Fruit fly (Drosophila melanogaster) whole organism, adult: ENCODE measurements around the gene CG10866.

ENCODE experiments used
- CG12768 ChIP-seq: fragments of 200-800 bp; sonication (Bioruptor generic); optimal IDR thresholded peaks from 2 replicates; lab custom pipeline; 2017; ENCODE audit warnings: missing biosample characterization, missing genetic modification characterization, mild to moderate bottlenecking, moderate library complexity, missing genetic modification reagents
- CG14711 ChIP-seq: fragments of 200-800 bp; sonication (Bioruptor generic); optimal IDR thresholded peaks from 2 replicates; lab custom pipeline; 2018; ENCODE audit warnings: missing biosample characterization, mild to moderate bottlenecking, missing genetic modification characterization, moderate library complexity
- CG1620 ChIP-seq: fragments of 200-800 bp; sonication (Bioruptor generic); optimal IDR thresholded peaks from 2 replicates; lab custom pipeline; 2016; ENCODE audit warnings: missing biosample characterization, missing genetic modification characterization
- CG5204 ChIP-seq: fragments of 200-800 bp; sonication (Bioruptor generic); optimal IDR thresholded peaks from 2 replicates; lab custom pipeline; 2016; ENCODE audit warnings: missing biosample characterization, missing genetic modification characterization
- CG7045 ChIP-seq: fragments of 200-800 bp; sonication (Bioruptor generic); optimal IDR thresholded peaks from 2 replicates; lab custom pipeline; 2017; ENCODE audit warnings: missing biosample characterization, mild to moderate bottlenecking, missing genetic modification characterization
- CG7101 ChIP-seq: fragments of 200-800 bp; sonication (Bioruptor generic); optimal IDR thresholded peaks from 2 replicates; lab custom pipeline; 2018; ENCODE audit warnings: missing biosample characterization, mild to moderate bottlenecking, missing genetic modification characterization, moderate library complexity
- Crg-1 ChIP-seq: fragments of 200-800 bp; sonication (Bioruptor generic); optimal IDR thresholded peaks from 2 replicates; lab custom pipeline; 2016; ENCODE audit warnings: missing biosample characterization, missing genetic modification characterization
- Mnt ChIP-seq: fragments of 200-800 bp; sonication (Bioruptor generic); optimal IDR thresholded peaks from 2 replicates; lab custom pipeline; 2016; ENCODE audit warnings: missing biosample characterization, mild to moderate bottlenecking, missing genetic modification characterization
- bab1 ChIP-seq: fragments of 200-800 bp; sonication (Bioruptor generic); optimal IDR thresholded peaks from 3 replicates; lab custom pipeline; 2019; ENCODE audit warnings: missing biosample characterization, mild to moderate bottlenecking, missing genetic modification characterization, moderate library complexity
- cnc ChIP-seq, 2 experiments: fragments of >200 bp; optimal IDR thresholded peaks; 2 replicates each; lab custom pipeline; 2017
- kay ChIP-seq: fragments of 200-800 bp; sonication (Bioruptor generic); peaks from one replicate; lab custom pipeline; 2016; ENCODE audit warnings: missing biosample characterization, missing genetic modification characterization, borderline replicate concordance
- ovo ChIP-seq: fragments of 200-800 bp; sonication (Bioruptor generic); optimal IDR thresholded peaks from 2 replicates; lab custom pipeline; 2016; ENCODE audit warnings: missing biosample characterization, missing genetic modification characterization
- tj ChIP-seq: fragments of 200-800 bp; sonication (Bioruptor generic); optimal IDR thresholded peaks from 3 replicates; lab custom pipeline; 2017; ENCODE audit warnings: missing biosample characterization, mild to moderate bottlenecking, missing genetic modification characterization, moderate library complexity
- toe ChIP-seq: fragments of 200-800 bp; sonication (Bioruptor generic); optimal IDR thresholded peaks from 2 replicates; lab custom pipeline; 2016; ENCODE audit warnings: missing biosample characterization, missing genetic modification characterization

DNA sequence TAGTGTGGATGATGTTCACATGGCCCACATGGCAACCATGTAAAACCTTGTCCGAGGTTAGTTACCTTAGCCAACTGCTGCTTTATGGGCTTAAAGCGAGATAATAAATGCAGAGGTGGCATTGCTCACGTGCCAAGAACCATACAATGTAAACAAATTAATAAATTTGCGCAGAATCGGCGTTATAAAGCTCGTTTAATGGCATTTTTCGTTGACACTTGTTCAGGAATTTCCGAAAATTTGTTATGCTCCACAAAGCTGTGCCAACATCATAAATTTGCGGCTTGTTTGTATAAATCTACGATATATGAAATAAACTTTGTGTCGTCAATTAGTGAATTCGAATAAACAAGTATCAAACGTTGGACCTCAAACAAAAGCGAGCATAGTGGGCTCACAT is 6.0 kb downstream of the CG10866 start:
- TF ChIP-seq ovo (no peak), CG1620 (GFP tag; lab: Kevin White, UChicago) (no peak), cnc (optimal IDR thresholded peaks at IDR 0.05; lab: Kevin White, UChicago) (no peak), toe (GFP tag; lab: Kevin White, UChicago) (no peak), CG7101 (tag; lab: Kevin White, UChicago) (no peak), tj (GFP tag; lab: Kevin White, UChicago) (peak; percentile 72), Crg-1 (GFP tag; lab: Kevin White, UChicago) (no peak), CG5204 (GFP tag; lab: Kevin White, UChicago) (no peak), CG12768 (no peak), bab1 (GFP tag; lab: Kevin White, UChicago) (no peak), CG7045 (GFP tag; lab: Kevin White, UChicago) (no peak), kay (GFP tag; lab: Kevin White, UChicago) (no peak), Mnt (no peak), CG14711 (tag; lab: Kevin White, UChicago) (no peak)
